Worm (Caenorhabditis elegans) whole organism, L4 larva: ENCODE measurements around the gene gcy-14.
"Not testable (repeated sequence)": the region's sequence is repeated elsewhere in the genome, so short reads cannot be mapped to it uniquely, and the experiment has no call there.

Source experiments
- F10B5.3 ChIP-seq: sonication (generic microtip); optimal IDR thresholded peaks from 2 replicates; lab custom pipeline; 2016; ENCODE audit warnings: mild to moderate bottlenecking, missing genetic modification characterization, missing compliant biosample characterization
- F26F4.8 ChIP-seq: fragments of 200-800 bp; sonication (Bioruptor generic); conservative IDR thresholded peaks from 2 replicates; pipeline ENCODE4 v1.3.6; 2022; ENCODE audit warnings: missing genetic modification characterization, missing compliant biosample characterization
- F44E2.7 ChIP-seq: fragments of 200-800 bp; sonication (Bioruptor generic); IDR thresholded peaks from 2 replicates; pipeline ENCODE4 v2.1.2; 2022; ENCODE audit warnings: missing genetic modification characterization, missing compliant biosample characterization
- ZK337.2 ChIP-seq: fragments of 200-800 bp; sonication (Bioruptor generic); IDR thresholded peaks from 2 replicates; pipeline ENCODE4 v1.3.6; 2022; ENCODE audit warnings: missing genetic modification reagents, missing genetic modification characterization, missing compliant biosample characterization
- ZK546.5 ChIP-seq, 2 experiments: sonication (generic microtip); optimal IDR thresholded peaks; 2 replicates each; lab custom pipeline; 2017; ENCODE audit warnings: missing biosample characterization in 2 of 2, missing genetic modification characterization in 2 of 2
- aly-2 ChIP-seq: sonication (generic microtip); optimal IDR thresholded peaks from 2 replicates; lab custom pipeline; 2018; ENCODE audit warnings: missing biosample characterization, missing genetic modification characterization
- attf-4 ChIP-seq: sonication (generic microtip); optimal IDR thresholded peaks from 3 replicates; lab custom pipeline; 2017; ENCODE audit warnings: missing biosample characterization, missing genetic modification characterization
- ceh-28 ChIP-seq: fragments of 150-350 bp; optimal IDR thresholded peaks from 2 replicates; lab custom pipeline; 2014; ENCODE audit warnings: missing biosample characterization, missing genetic modification reagents, missing genetic modification characterization
- ceh-44 ChIP-seq: fragments of 200-800 bp; sonication (Bioruptor generic); IDR thresholded peaks from 2 replicates; pipeline ENCODE4 v1.3.6; 2022; ENCODE audit warnings: missing genetic modification reagents, missing genetic modification characterization, missing compliant biosample characterization
- ceh-62 ChIP-seq: sonication (generic microtip); optimal IDR thresholded peaks from 2 replicates; lab custom pipeline; 2017; ENCODE audit warnings: missing biosample characterization, missing genetic modification characterization
- ceh-82 ChIP-seq: sonication (generic microtip); optimal IDR thresholded peaks from 2 replicates; lab custom pipeline; 2017; ENCODE audit warnings: missing biosample characterization, missing genetic modification characterization
- ctbp-1 ChIP-seq: fragments of 200-800 bp; sonication (Bioruptor generic); IDR thresholded peaks from 2 replicates; pipeline ENCODE4 v1.3.6; 2022; ENCODE audit warnings: missing genetic modification reagents, missing genetic modification characterization, missing compliant biosample characterization
- daf-16 ChIP-seq, 3 experiments: sonication (generic microtip); optimal IDR thresholded peaks; 2 replicates each; lab custom pipeline; 2016 to 2017; ENCODE audit warnings: missing genetic modification characterization in 3 of 3, missing genetic modification reagents in 3 of 3, mild to moderate bottlenecking in 2 of 3, missing compliant biosample characterization in 2 of 3, missing biosample characterization in 1 of 3, moderate library complexity in 1 of 3
- dmd-8 ChIP-seq: fragments of 200-800 bp; sonication (Bioruptor generic); IDR thresholded peaks from 2 replicates; pipeline ENCODE4 v1.3.6; 2022; ENCODE audit warnings: missing genetic modification characterization, missing compliant biosample characterization
- dmd-9 ChIP-seq: fragments of 200-800 bp; sonication (Bioruptor generic); IDR thresholded peaks from 2 replicates; pipeline ENCODE4 v1.3.6; 2022; ENCODE audit warnings: missing genetic modification reagents, missing genetic modification characterization, missing compliant biosample characterization
- dve-1 ChIP-seq: sonication (generic microtip); optimal IDR thresholded peaks from 2 replicates; lab custom pipeline; 2017; ENCODE audit warnings: antibody characterized with exemption, mild to moderate bottlenecking, missing genetic modification characterization, missing compliant biosample characterization; ENCODE audit not compliant: insufficient read depth
- egl-43 ChIP-seq: fragments of 200-800 bp; sonication (Bioruptor generic); IDR thresholded peaks from 2 replicates; pipeline ENCODE4 v1.3.6; 2022; ENCODE audit warnings: missing genetic modification reagents, missing genetic modification characterization, missing compliant biosample characterization
- hif-1 ChIP-seq, 2 experiments: sonication (generic microtip); optimal IDR thresholded peaks; 2 replicates each; lab custom pipeline; 2016 to 2017; ENCODE audit warnings: missing compliant biosample characterization in 2 of 2, missing genetic modification characterization in 2 of 2, missing genetic modification reagents in 2 of 2, missing genotype in 2 of 2, mild to moderate bottlenecking in 1 of 2
- hlh-11 ChIP-seq: fragments of 200-800 bp; sonication (Bioruptor generic); optimal IDR thresholded peaks from 2 replicates; lab custom pipeline; 2018; ENCODE audit warnings: mild to moderate bottlenecking, missing genetic modification characterization, missing compliant biosample characterization
- hlh-30 ChIP-seq: sonication (generic microtip); optimal IDR thresholded peaks from 2 replicates; lab custom pipeline; 2017; ENCODE audit warnings: antibody characterized with exemption, mild to moderate bottlenecking, missing genetic modification characterization, missing compliant biosample characterization; ENCODE audit not compliant: insufficient read depth
- lin-13 ChIP-seq: fragments of 150-350 bp; optimal IDR thresholded peaks from 2 replicates; lab custom pipeline; 2014; ENCODE audit warnings: missing biosample characterization, missing genetic modification reagents, missing genetic modification characterization
- lin-15B ChIP-seq: fragments of 150-350 bp; sonication (generic microtip); optimal IDR thresholded peaks from 3 replicates; lab custom pipeline; 2014; ENCODE audit warnings: missing biosample characterization, missing genetic modification characterization
- lin-38 ChIP-seq: fragments of 200-800 bp; sonication (Bioruptor generic); IDR thresholded peaks from 2 replicates; pipeline ENCODE4 v1.3.6; 2022; ENCODE audit warnings: missing genetic modification reagents, missing genetic modification characterization, missing compliant biosample characterization
- lir-3 ChIP-seq: sonication (generic microtip); optimal IDR thresholded peaks from 2 replicates; lab custom pipeline; 2016; ENCODE audit warnings: mild to moderate bottlenecking, missing genetic modification characterization, missing compliant biosample characterization
- lsy-2 ChIP-seq, 2 experiments: fragments of 150-350 bp in 1 of 2; sonication (generic microtip) in 1 of 2; optimal IDR thresholded peaks; 2 replicates each; lab custom pipeline; 2014 to 2017; ENCODE audit warnings: missing biosample characterization in 2 of 2, missing genetic modification characterization in 2 of 2
- madf-9 ChIP-seq: fragments of 200-800 bp; sonication (Bioruptor generic); conservative IDR thresholded peaks from 2 replicates; pipeline ENCODE4 v1.3.6; 2022; ENCODE audit warnings: missing genetic modification reagents, missing genetic modification characterization, missing compliant biosample characterization
- mdl-1 ChIP-seq, 2 experiments: fragments of 150-350 bp in 1 of 2; sonication (generic microtip) in 1 of 2; optimal IDR thresholded peaks; 2 replicates each; lab custom pipeline; 2014 to 2017; ENCODE audit warnings: missing biosample characterization in 2 of 2, missing genetic modification characterization in 2 of 2
- mxl-3 ChIP-seq: fragments of 200-800 bp; sonication (Bioruptor generic); optimal IDR thresholded peaks from 2 replicates; lab custom pipeline; 2018; ENCODE audit warnings: mild to moderate bottlenecking, missing genetic modification characterization, missing compliant biosample characterization
- nhr-237 ChIP-seq: sonication (generic microtip); optimal IDR thresholded peaks from 2 replicates; lab custom pipeline; 2017; ENCODE audit warnings: missing biosample characterization, missing genetic modification characterization
- nhr-25 ChIP-seq: sonication (generic microtip); optimal IDR thresholded peaks from 2 replicates; lab custom pipeline; 2017; ENCODE audit warnings: missing genetic modification characterization, mild to moderate bottlenecking, missing compliant biosample characterization, antibody characterized with exemption, moderate library complexity, borderline replicate concordance; ENCODE audit not compliant: insufficient read depth
- nhr-28 ChIP-seq: fragments of 150-350 bp; optimal IDR thresholded peaks from 2 replicates; lab custom pipeline; 2014; ENCODE audit warnings: missing biosample characterization, missing genetic modification characterization
- nhr-41 ChIP-seq: fragments of 200-800 bp; sonication (Bioruptor generic); IDR thresholded peaks from 2 replicates; pipeline ENCODE4 v1.3.6; 2022; ENCODE audit warnings: missing genetic modification reagents, missing genetic modification characterization, missing compliant biosample characterization
- nhr-42 ChIP-seq: fragments of 200-800 bp; sonication (Bioruptor generic); IDR thresholded peaks from 2 replicates; pipeline ENCODE4 v1.3.6; 2022; ENCODE audit warnings: missing genetic modification characterization, missing compliant biosample characterization
- nhr-6 ChIP-seq: fragments of 150-350 bp; optimal IDR thresholded peaks from 2 replicates; lab custom pipeline; 2014; ENCODE audit warnings: missing biosample characterization, missing genetic modification characterization
- pha-4 ChIP-seq, 2 experiments: fragments of 150-350 bp in 1 of 2; fragments of 200-800 bp in 1 of 2; sonication (Bioruptor generic) in 1 of 2; IDR thresholded peaks in 1 of 2; optimal IDR thresholded peaks in 1 of 2; 2 replicates each; pipeline versions ENCODE4 v1.3.6 to Lab custom; 2014 to 2022; ENCODE audit warnings: missing genetic modification characterization in 2 of 2, missing genetic modification reagents in 2 of 2, missing biosample characterization in 1 of 2, missing compliant biosample characterization in 1 of 2
- php-3 ChIP-seq: fragments of 200-800 bp; sonication (Bioruptor generic); IDR thresholded peaks from 2 replicates; pipeline ENCODE4 v1.3.6; 2022; ENCODE audit warnings: missing genetic modification reagents, missing genetic modification characterization, missing compliant biosample characterization
- sdz-12 ChIP-seq: fragments of 200-800 bp; sonication (Bioruptor generic); optimal IDR thresholded peaks from 2 replicates; lab custom pipeline; 2018; ENCODE audit warnings: mild to moderate bottlenecking, missing genetic modification characterization, missing compliant biosample characterization
- snpc-1.2 ChIP-seq: fragments of 200-800 bp; sonication (Bioruptor generic); IDR thresholded peaks from 2 replicates; pipeline ENCODE4 v1.3.6; 2022; ENCODE audit warnings: missing genetic modification reagents, missing genetic modification characterization, missing compliant biosample characterization
- unc-130 ChIP-seq: sonication (generic microtip); optimal IDR thresholded peaks from 2 replicates; lab custom pipeline; 2016; ENCODE audit warnings: missing genetic modification reagents, missing genetic modification characterization, missing compliant biosample characterization
- unc-39 ChIP-seq: sonication (generic microtip); optimal IDR thresholded peaks from 2 replicates; lab custom pipeline; 2017; ENCODE audit warnings: missing biosample characterization, missing genetic modification characterization
- unc-62 ChIP-seq, 3 experiments: fragments of 150-350 bp in 1 of 3; sonication (generic microtip); optimal IDR thresholded peaks in 2 of 3; peaks in 1 of 3; 1 replicate in 1 of 3; 2 replicates in 2 of 3; lab custom pipeline; 2014 to 2017; ENCODE audit warnings: missing biosample characterization in 3 of 3, missing genetic modification characterization in 3 of 3, missing genetic modification reagents in 3 of 3, missing genotype in 1 of 3
- zfp-3 ChIP-seq: fragments of 200-800 bp; sonication (Bioruptor generic); conservative IDR thresholded peaks from 2 replicates; pipeline ENCODE4 v1.3.6; 2022; ENCODE audit warnings: missing genetic modification reagents, missing genetic modification characterization, missing compliant biosample characterization

gcy-14 gene

DNA sequence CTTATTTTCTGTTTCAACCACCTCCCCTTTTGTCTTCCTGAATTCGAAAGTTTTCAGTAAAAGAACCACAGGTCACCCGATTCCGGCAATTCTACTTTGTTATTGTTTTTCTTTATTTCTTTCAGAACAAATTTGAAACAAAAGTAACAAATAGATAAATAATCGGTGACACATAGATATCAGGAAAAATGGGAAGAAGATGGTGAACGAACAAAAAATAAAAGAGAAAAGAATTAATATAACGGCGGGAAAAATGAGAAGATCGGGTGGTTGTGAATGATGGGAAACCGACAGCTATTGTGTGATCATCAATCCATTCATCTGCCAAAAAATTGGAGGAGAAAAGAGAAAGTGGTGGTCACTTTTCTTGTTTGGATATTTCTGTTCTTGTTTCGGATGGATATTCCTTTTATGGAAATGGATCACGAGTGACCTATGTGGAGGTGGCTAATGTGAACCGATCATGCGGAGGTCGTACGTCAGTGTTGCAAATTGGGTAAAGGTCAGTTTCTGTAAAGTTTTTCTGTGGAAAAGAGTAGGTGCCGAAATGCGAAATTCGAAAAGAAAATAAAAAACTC, 9.2 kb upstream of the gcy-14 start:
- TF ChIP-seq hlh-30 (tag; lab: Kevin White, UChicago) (peak; percentile 29), dve-1 (tag; lab: Kevin White, UChicago) (no peak), hlh-11 (tag; lab: Kevin White, UChicago) (peak; percentile 11), nhr-28 (peak; percentile 8), mdl-1 (tag; optimal IDR thresholded peaks at IDR 0.05; lab: Kevin White, UChicago) (no peak), unc-62 (GFP tag; optimal IDR thresholded peaks at IDR 0.05 in 1 of 2; lab: Kevin White, UChicago) (peak in 1 of 2 experiments; percentile 62), unc-62 (tag; optimal IDR thresholded peaks at IDR 0.05; lab: Kevin White, UChicago) (no peak)

ce11 chrV:14876724-14877123, 8.6 kb upstream of the gcy-14 start, which contains the start of gene ZC412.10:
ZC412.10 (minus strand) TSS chrV:14876824.
- TF ChIP-seq nhr-42 (GFP tag; lab: Robert Waterston, UW); lsy-2 (tag; optimal IDR thresholded peaks at IDR 0.05; lab: Kevin White, UChicago); ceh-44: not testable (repeated sequence)

DNA sequence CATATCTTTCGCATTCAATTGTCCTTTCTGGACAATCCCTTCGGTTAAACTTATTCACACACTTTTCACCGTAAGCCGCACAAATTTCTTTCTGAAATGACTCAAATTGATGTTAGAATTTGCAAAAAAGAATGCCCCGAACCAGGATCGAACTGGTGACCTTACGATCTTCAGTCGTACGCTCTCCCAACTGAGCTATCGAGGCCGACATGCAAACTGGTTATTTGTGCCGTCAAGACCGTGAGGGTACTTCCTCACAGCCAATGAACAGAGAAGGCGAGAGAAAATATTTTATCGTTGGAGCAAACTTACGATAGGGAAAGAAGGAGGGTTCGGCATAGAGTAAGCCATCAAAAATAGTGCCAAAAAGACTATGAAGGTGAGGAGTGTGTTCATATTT, 8.2 kb upstream of the gcy-14 start:
- no peak for TF ChIP-seq ceh-28
- TF ChIP-seq lsy-2 (tag; optimal IDR thresholded peaks at IDR 0.05; lab: Kevin White, UChicago) = no peak
- TF ChIP-seq dve-1 (tag; lab: Kevin White, UChicago) = no peak
- TF ChIP-seq unc-62 (GFP tag; optimal IDR thresholded peaks at IDR 0.05 in 1 of 2; lab: Kevin White, UChicago) = no peak
- TF ChIP-seq unc-62 (tag; optimal IDR thresholded peaks at IDR 0.05; lab: Kevin White, UChicago) = no peak
- TF ChIP-seq aly-2 (tag; lab: Kevin White, UChicago) = no peak
- no peak for TF ChIP-seq hif-1 (tag; optimal IDR thresholded peaks at IDR 0.05; lab: Kevin White, UChicago)
- no peak for TF ChIP-seq nhr-237
- no peak for TF ChIP-seq lin-13 (GFP tag; lab: Kevin White, UChicago)
- TF ChIP-seq unc-39 (tag; lab: Kevin White, UChicago) = no peak
- TF ChIP-seq ceh-44 = peak; percentile 69; the same call in 1 of the 2 replicates
- TF ChIP-seq ZK337.2 = peak; percentile 63; the same call in 1 of the 2 replicates
- TF ChIP-seq nhr-6 = no peak
- peak in 1 of 2 experiments; percentile 42 for TF ChIP-seq daf-16 (GFP tag; optimal IDR thresholded peaks at IDR 0.05; lab: Kevin White, UChicago)
- TF ChIP-seq daf-16 (tag; optimal IDR thresholded peaks at IDR 0.05; lab: Kevin White, UChicago) = no peak
- TF ChIP-seq hlh-11 (tag; lab: Kevin White, UChicago) = peak; percentile 46
- TF ChIP-seq zfp-3 (GFP tag; lab: Robert Waterston, UW) = no peak
- TF ChIP-seq lin-15B (tag; lab: Kevin White, UChicago) = no peak
- TF ChIP-seq F26F4.8 (GFP tag; lab: Robert Waterston, UW) = no peak
- TF ChIP-seq ceh-62 (tag; lab: Kevin White, UChicago) = no peak
- no peak for TF ChIP-seq attf-4 (tag; lab: Kevin White, UChicago)
- peak; percentile 36 for TF ChIP-seq mxl-3 (GFP tag; lab: Kevin White, UChicago)
- no peak for TF ChIP-seq ZK546.5 (tag; optimal IDR thresholded peaks at IDR 0.05; lab: Kevin White, UChicago)
- no peak for TF ChIP-seq lin-38
- no peak for TF ChIP-seq ceh-82 (tag; lab: Kevin White, UChicago)
- 0 out of 2 replicates have a peak, but pooled peaks have one; percentile 14 for TF ChIP-seq nhr-42 (GFP tag; lab: Robert Waterston, UW)
- no peak for TF ChIP-seq dmd-9
- TF ChIP-seq php-3 = peak; percentile 35; the same call in 1 of the 2 replicates
- no peak for TF ChIP-seq nhr-41
- TF ChIP-seq madf-9 (GFP tag; lab: Robert Waterston, UW) = no peak
- TF ChIP-seq snpc-1.2 = no peak; the same call in 1 of the 2 replicates
- TF ChIP-seq sdz-12 (GFP tag; lab: Kevin White, UChicago) = no peak
- TF ChIP-seq ctbp-1 = 0 out of 2 replicates have a peak, but pooled peaks have one; percentile 19
- TF ChIP-seq unc-130 (GFP tag; lab: Kevin White, UChicago) = no peak
- no peak for TF ChIP-seq lir-3 (tag; lab: Kevin White, UChicago)
- no peak for TF ChIP-seq F44E2.7
- no peak; the same call in 1 of the 2 replicates for TF ChIP-seq pha-4 (GFP tag; IDR thresholded peaks at IDR 0.05; lab: Robert Waterston, UW)
- TF ChIP-seq pha-4 (tag; optimal IDR thresholded peaks at IDR 0.05; lab: Kevin White, UChicago) = no peak
- TF ChIP-seq nhr-28 = peak; percentile 30
- no peak for TF ChIP-seq nhr-25
- peak; percentile 49; the same call in 1 of the 2 replicates for TF ChIP-seq dmd-8 (GFP tag; lab: Robert Waterston, UW)
- TF ChIP-seq F10B5.3 (tag; lab: Kevin White, UChicago) = peak; percentile 1
- peak; percentile 77 for TF ChIP-seq egl-43 (GFP tag; lab: Robert Waterston, UW)
